Fruit fly (Drosophila melanogaster): ENCODE measurements around the gene lmgB.

DNA sequence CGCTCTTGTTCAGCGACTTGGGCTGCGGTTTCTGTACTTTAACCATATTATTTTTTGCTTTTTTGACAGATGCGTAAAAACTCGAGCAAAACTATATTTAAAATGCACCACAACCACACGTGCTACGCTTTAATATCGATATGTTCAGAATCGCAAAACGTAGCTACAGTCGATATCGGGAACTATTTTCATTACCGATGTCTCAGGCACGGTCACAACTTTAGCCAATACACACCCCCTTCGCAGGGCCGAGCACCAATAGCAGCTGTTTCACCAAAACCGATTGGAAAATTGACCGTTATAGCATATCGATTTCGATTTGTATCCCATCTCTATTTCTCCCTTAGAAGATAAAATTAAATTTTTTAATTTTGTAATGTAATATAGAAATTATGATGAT, 16.7 kb downstream of the lmgB start, which contains the start of gene CG13096:
- no peak for TF ChIP-seq CG8478 (optimal IDR thresholded peaks at IDR 0.05)
- TF ChIP-seq EcR (GFP tag; optimal IDR thresholded peaks at IDR 0.05): no peak
- TF ChIP-seq usp (GFP tag; optimal IDR thresholded peaks at IDR 0.05): no peak
- no peak for TF ChIP-seq pan (optimal IDR thresholded peaks at IDR 0.05)
- no peak for TF ChIP-seq psq (optimal IDR thresholded peaks at IDR 0.05)

Measured in whole organism.